Worm (Caenorhabditis elegans) whole organism, young adult: ENCODE measurements around the gene cyp-34A1.

Experiments used
- B0019.2 ChIP-seq: fragments of 200-800 bp; sonication (Bioruptor generic); conservative IDR thresholded peaks from 2 replicates; pipeline ENCODE4 v1.3.6; 2022; ENCODE audit warnings: missing genetic modification reagents, missing genetic modification characterization, missing compliant biosample characterization
- F10E7.11 ChIP-seq: sonication (generic microtip); optimal IDR thresholded peaks from 2 replicates; lab custom pipeline; 2017; ENCODE audit warnings: mild to moderate bottlenecking, missing genetic modification characterization, moderate library complexity, missing compliant biosample characterization
- F39B2.1 ChIP-seq: fragments of 200-800 bp; sonication (Bioruptor generic); IDR thresholded peaks from 2 replicates; pipeline ENCODE4 v1.3.6; 2022; ENCODE audit warnings: missing genetic modification reagents, missing genetic modification characterization, missing compliant biosample characterization
- F49E8.2 ChIP-seq: sonication (generic microtip); optimal IDR thresholded peaks from 3 replicates; lab custom pipeline; 2017; ENCODE audit warnings: missing genetic modification characterization, mild to moderate bottlenecking, missing compliant biosample characterization, antibody characterized with exemption, moderate library complexity; ENCODE audit not compliant: insufficient read depth
- K11D2.4 ChIP-seq: fragments of 200-800 bp; sonication (Bioruptor generic); IDR thresholded peaks from 2 replicates; pipeline ENCODE4 v1.3.6; 2022; ENCODE audit warnings: missing genetic modification reagents, missing genetic modification characterization, missing compliant biosample characterization
- K12H6.12 ChIP-seq: fragments of 200-800 bp; sonication (Bioruptor generic); optimal IDR thresholded peaks from 2 replicates; lab custom pipeline; 2018; ENCODE audit warnings: mild to moderate bottlenecking, missing genetic modification characterization, missing compliant biosample characterization
- Y53F4B.3 ChIP-seq: fragments of 200-800 bp; sonication (Bioruptor generic); IDR thresholded peaks from 2 replicates; pipeline ENCODE4 v1.3.6; 2022; ENCODE audit warnings: missing genetic modification reagents, missing genetic modification characterization, missing compliant biosample characterization
- Y53G8AR.9 ChIP-seq: fragments of 200-800 bp; sonication (Bioruptor generic); conservative IDR thresholded peaks from 2 replicates; pipeline ENCODE4 v1.3.6; 2022; ENCODE audit warnings: missing genetic modification reagents, missing genetic modification characterization, missing compliant biosample characterization
- Y56A3A.18 ChIP-seq: fragments of 200-800 bp; sonication (Bioruptor generic); IDR thresholded peaks from 2 replicates; pipeline ENCODE4 v1.3.6; 2022; ENCODE audit warnings: missing genetic modification reagents, missing genetic modification characterization, missing compliant biosample characterization
- Y79H2A.3 ChIP-seq: fragments of 200-800 bp; sonication (Bioruptor generic); conservative IDR thresholded peaks from 2 replicates; pipeline ENCODE4 v1.3.6; 2022; ENCODE audit warnings: missing genetic modification reagents, missing genetic modification characterization, missing compliant biosample characterization
- attf-5 ChIP-seq: fragments of 200-800 bp; sonication (Bioruptor generic); optimal IDR thresholded peaks from 2 replicates; lab custom pipeline; 2018; ENCODE audit warnings: mild to moderate bottlenecking, missing genetic modification characterization, missing compliant biosample characterization
- bed-2 ChIP-seq: fragments of 200-800 bp; sonication (Bioruptor generic); IDR thresholded peaks from 2 replicates; pipeline ENCODE4 v1.3.6; 2022; ENCODE audit warnings: missing genetic modification reagents, missing genetic modification characterization, missing compliant biosample characterization
- cebp-1 ChIP-seq, 2 experiments: fragments of 200-800 bp in 1 of 2; sonication (Bioruptor generic) in 1 of 2; sonication (generic microtip) in 1 of 2; IDR thresholded peaks in 1 of 2; optimal IDR thresholded peaks in 1 of 2; 2 replicates each; pipeline versions ENCODE4 v1.3.6 to Lab custom; 2017 to 2022; ENCODE audit warnings: missing compliant biosample characterization in 2 of 2, missing genetic modification characterization in 2 of 2, mild to moderate bottlenecking in 1 of 2, missing genetic modification reagents in 1 of 2, moderate library complexity in 1 of 2
- cebp-2 ChIP-seq: fragments of 200-800 bp; sonication (Bioruptor generic); IDR thresholded peaks from 2 replicates; pipeline ENCODE4 v1.3.6; 2022; ENCODE audit warnings: missing genetic modification characterization, missing compliant biosample characterization
- ceh-40 ChIP-seq: fragments of 200-800 bp; sonication (Bioruptor generic); IDR thresholded peaks from 2 replicates; pipeline ENCODE4 v1.3.6; 2022; ENCODE audit warnings: missing genetic modification characterization, missing compliant biosample characterization
- ceh-79 ChIP-seq: sonication (generic microtip); optimal IDR thresholded peaks from 2 replicates; lab custom pipeline; 2017; ENCODE audit warnings: mild to moderate bottlenecking, missing genetic modification characterization, missing compliant biosample characterization
- chd-7 ChIP-seq: sonication (generic microtip); optimal IDR thresholded peaks from 2 replicates; lab custom pipeline; 2016; ENCODE audit warnings: mild to moderate bottlenecking, missing genetic modification characterization, moderate library complexity, missing compliant biosample characterization
- dox-1 ChIP-seq: fragments of 200-800 bp; sonication (Bioruptor generic); IDR thresholded peaks from 2 replicates; pipeline ENCODE4 v1.3.6; 2022; ENCODE audit warnings: missing genetic modification reagents, missing genetic modification characterization, missing compliant biosample characterization
- dpff-1 ChIP-seq: sonication (generic microtip); optimal IDR thresholded peaks from 2 replicates; lab custom pipeline; 2017; ENCODE audit warnings: mild to moderate bottlenecking, missing genetic modification characterization, missing compliant biosample characterization
- egl-44 ChIP-seq: fragments of 200-800 bp; sonication (Bioruptor generic); IDR thresholded peaks from 2 replicates; pipeline ENCODE4 v1.3.6; 2022; ENCODE audit warnings: missing genetic modification reagents, missing genetic modification characterization, missing compliant biosample characterization
- egrh-3 ChIP-seq: fragments of 200-800 bp; sonication (Bioruptor generic); IDR thresholded peaks from 2 replicates; pipeline ENCODE4 v1.3.6; 2022; ENCODE audit warnings: missing genetic modification reagents, missing genetic modification characterization, missing compliant biosample characterization
- hlh-26 ChIP-seq: fragments of 200-800 bp; sonication (Bioruptor generic); conservative IDR thresholded peaks from 2 replicates; pipeline ENCODE4 v1.3.6; 2022; ENCODE audit warnings: missing genetic modification reagents, missing genetic modification characterization, missing compliant biosample characterization
- hmg-1.2 ChIP-seq: fragments of 200-800 bp; sonication (Bioruptor generic); IDR thresholded peaks from 2 replicates; pipeline ENCODE4 v1.3.6; 2022; ENCODE audit warnings: missing genetic modification reagents, missing genetic modification characterization, missing compliant biosample characterization
- hrde-1 ChIP-seq: sonication (generic microtip); optimal IDR thresholded peaks from 2 replicates; lab custom pipeline; 2016; ENCODE audit warnings: missing genetic modification characterization, mild to moderate bottlenecking, missing compliant biosample characterization, moderate library complexity, missing genotype, missing genetic modification reagents, borderline replicate concordance
- hsf-1 ChIP-seq: fragments of 200-800 bp; sonication (Bioruptor generic); IDR thresholded peaks from 2 replicates; pipeline ENCODE4 v1.3.6; 2022; ENCODE audit warnings: missing genetic modification reagents, missing genetic modification characterization, missing compliant biosample characterization
- lin-26 ChIP-seq: fragments of 200-800 bp; sonication (Bioruptor generic); IDR thresholded peaks from 2 replicates; pipeline ENCODE4 v1.3.6; 2022; ENCODE audit warnings: missing genetic modification reagents, missing genetic modification characterization, missing compliant biosample characterization
- lin-40 ChIP-seq: sonication (generic microtip); optimal IDR thresholded peaks from 2 replicates; lab custom pipeline; 2016; ENCODE audit warnings: missing genetic modification characterization, mild to moderate bottlenecking, missing compliant biosample characterization, missing genotype, missing genetic modification reagents
- lir-1 ChIP-seq: fragments of 200-800 bp; sonication (Bioruptor generic); conservative IDR thresholded peaks from 2 replicates; pipeline ENCODE4 v1.3.6; 2022; ENCODE audit warnings: missing genetic modification reagents, missing genetic modification characterization, missing compliant biosample characterization
- lsy-27 ChIP-seq: sonication (generic microtip); optimal IDR thresholded peaks from 2 replicates; lab custom pipeline; 2017; ENCODE audit warnings: missing genetic modification characterization, mild to moderate bottlenecking, missing compliant biosample characterization, antibody characterized with exemption, missing genotype, borderline replicate concordance; ENCODE audit not compliant: insufficient read depth
- madf-3 ChIP-seq: fragments of 200-800 bp; sonication (Bioruptor generic); IDR thresholded peaks from 2 replicates; pipeline ENCODE4 v1.3.6; 2022; ENCODE audit warnings: missing genetic modification reagents, missing genetic modification characterization, missing compliant biosample characterization
- mes-4 ChIP-seq: sonication (generic microtip); optimal IDR thresholded peaks from 2 replicates; lab custom pipeline; 2016; ENCODE audit warnings: missing genotype, missing genetic modification characterization, missing compliant biosample characterization
- nhr-179 ChIP-seq: sonication (generic microtip); optimal IDR thresholded peaks from 2 replicates; lab custom pipeline; 2016; ENCODE audit warnings: mild to moderate bottlenecking, missing genetic modification characterization, missing compliant biosample characterization
- nhr-90 ChIP-seq: sonication (generic microtip); optimal IDR thresholded peaks from 2 replicates; lab custom pipeline; 2016; ENCODE audit warnings: missing genotype, mild to moderate bottlenecking, missing genetic modification characterization, missing compliant biosample characterization
- rpc-1 ChIP-seq, 2 experiments: fragments of 150-350 bp in 1 of 2; sonication (generic microtip) in 1 of 2; optimal IDR thresholded peaks; 2 replicates each; lab custom pipeline; 2014 to 2018; ENCODE audit warnings: missing biosample characterization in 1 of 2, missing genetic modification characterization in 1 of 2, missing genetic modification reagents in 1 of 2, missing genotype in 1 of 2
- snpc-4 ChIP-seq, 5 experiments: fragments of 150-350 bp in 1 of 5; sonication (generic microtip) in 4 of 5; optimal IDR thresholded peaks; 2 replicates each; lab custom pipeline; 2014 to 2018; ENCODE audit warnings: missing genetic modification characterization in 5 of 5, missing biosample characterization in 3 of 5, antibody characterized with exemption in 2 of 5, mild to moderate bottlenecking in 2 of 5, missing compliant biosample characterization in 2 of 5, missing genotype in 2 of 5, moderate library complexity in 2 of 5, missing genetic modification reagents in 1 of 5
- tlf-1 ChIP-seq: fragments of 200-800 bp; sonication (Bioruptor generic); optimal IDR thresholded peaks from 2 replicates; lab custom pipeline; 2018; ENCODE audit warnings: mild to moderate bottlenecking, missing genetic modification characterization, missing compliant biosample characterization
- unc-130 ChIP-seq: sonication (generic microtip); optimal IDR thresholded peaks from 2 replicates; lab custom pipeline; 2016; ENCODE audit warnings: missing genetic modification reagents, missing genetic modification characterization, missing compliant biosample characterization
- ztf-18 ChIP-seq: sonication (generic microtip); optimal IDR thresholded peaks from 2 replicates; lab custom pipeline; 2016; ENCODE audit warnings: missing genotype, mild to moderate bottlenecking, missing genetic modification characterization, missing compliant biosample characterization
- ztf-25 ChIP-seq: fragments of 200-800 bp; sonication (Bioruptor generic); IDR thresholded peaks from 2 replicates; pipeline ENCODE4 v1.3.6; 2022; ENCODE audit warnings: missing genetic modification reagents, missing genetic modification characterization, missing compliant biosample characterization
- ztf-26 ChIP-seq: sonication (generic microtip); optimal IDR thresholded peaks from 2 replicates; lab custom pipeline; 2017; ENCODE audit warnings: missing genetic modification characterization, missing compliant biosample characterization
- ztf-28 ChIP-seq: fragments of 200-800 bp; sonication (Bioruptor generic); IDR thresholded peaks from 2 replicates; pipeline ENCODE4 v1.3.6; 2022; ENCODE audit warnings: missing genetic modification reagents, missing genetic modification characterization, missing compliant biosample characterization
- ztf-6 ChIP-seq: fragments of 200-800 bp; sonication (Bioruptor generic); IDR thresholded peaks from 2 replicates; pipeline ENCODE4 v1.3.6; 2022; ENCODE audit warnings: missing genetic modification reagents, missing genetic modification characterization, missing compliant biosample characterization

The cyp-34A1 gene

DNA sequence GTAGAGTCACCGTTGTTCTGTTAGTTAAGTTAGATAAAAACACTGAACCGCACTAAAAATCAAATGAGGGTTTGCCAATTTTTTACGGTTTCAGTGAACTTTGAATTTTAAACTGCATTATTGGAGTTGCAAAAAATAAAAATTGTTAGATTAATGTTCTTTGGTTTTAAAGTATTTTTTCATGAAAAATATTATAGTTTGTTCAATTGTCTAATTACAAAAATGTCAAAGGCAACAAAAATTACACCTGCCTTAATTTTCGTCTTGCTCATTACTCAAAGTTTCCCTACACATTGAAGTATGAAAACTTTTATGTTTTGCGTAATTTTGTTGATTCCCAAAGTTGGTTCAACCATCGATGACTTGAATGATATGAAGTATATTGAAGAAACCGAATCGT is 23.0 kb upstream of the cyp-34A1 start, which contains the start of gene irld-62:
irld-62 (plus strand) TSS at position 301 of the 400 bp plus-strand sequence.
- TF ChIP-seq Y79H2A.3 (no peak), nhr-90 (tag; lab: Kevin White, UChicago) (no peak), snpc-4 (GFP tag; optimal IDR thresholded peaks at IDR 0.05; lab: Kevin White, UChicago) (no peak), snpc-4 (tag; optimal IDR thresholded peaks at IDR 0.05; lab: Kevin White, UChicago) (no peak), ztf-25 (GFP tag; lab: Robert Waterston, UW) (no peak), bed-2 (GFP tag; lab: Robert Waterston, UW) (no peak), unc-130 (GFP tag; lab: Kevin White, UChicago) (no peak)

DNA sequence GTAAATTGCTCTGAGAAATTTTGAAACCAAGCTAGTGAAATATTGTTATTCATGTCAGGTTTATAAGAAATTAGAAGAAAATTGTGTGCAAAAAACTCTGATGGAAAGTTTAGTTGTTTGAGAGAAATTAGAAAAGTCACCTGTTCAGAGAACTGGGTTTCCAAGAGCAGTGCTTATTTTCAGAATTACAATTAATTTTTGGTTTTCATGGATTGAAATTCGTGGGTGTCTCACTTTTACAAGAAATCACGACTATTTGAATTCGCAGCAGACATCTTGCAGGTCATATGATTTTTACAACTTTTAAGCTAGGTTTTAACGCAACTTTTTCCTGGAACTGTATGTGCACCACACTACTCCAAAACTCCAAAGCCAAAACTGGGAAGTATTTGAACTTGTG is 21.3 kb upstream of the cyp-34A1 start, which contains the start of gene srz-10:
srz-10 (minus strand) TSS at position 88 of the 400 bp plus-strand sequence.
- TF ChIP-seq F49E8.2 (tag; lab: Kevin White, UChicago), result no peak
- TF ChIP-seq chd-7 (tag; lab: Kevin White, UChicago), result no peak
- no peak for TF ChIP-seq tlf-1
- TF ChIP-seq ztf-18 (tag; lab: Kevin White, UChicago), result no peak
- no peak for TF ChIP-seq K11D2.4 (GFP tag; lab: Robert Waterston, UW)
- no peak for TF ChIP-seq ztf-6 (GFP tag; lab: Robert Waterston, UW)
- TF ChIP-seq Y53F4B.3, result no peak
- TF ChIP-seq rpc-1 (optimal IDR thresholded peaks at IDR 0.05; lab: Kevin White, UChicago), result no peak
- TF ChIP-seq rpc-1 (tag; optimal IDR thresholded peaks at IDR 0.05; lab: Kevin White, UChicago), result no peak
- TF ChIP-seq F39B2.1 (GFP tag; lab: Robert Waterston, UW), result no peak
- no peak for TF ChIP-seq lin-26 (GFP tag; lab: Robert Waterston, UW)
- no peak for TF ChIP-seq attf-5 (GFP tag; lab: Kevin White, UChicago)
- no peak for TF ChIP-seq hsf-1
- TF ChIP-seq egrh-3 (GFP tag; lab: Robert Waterston, UW), result no peak
- no peak for TF ChIP-seq cebp-1 (GFP tag; IDR thresholded peaks at IDR 0.05; lab: Robert Waterston, UW)
- no peak for TF ChIP-seq cebp-1 (tag; optimal IDR thresholded peaks at IDR 0.05; lab: Kevin White, UChicago)
- no peak for TF ChIP-seq hrde-1 (tag; lab: Kevin White, UChicago)
- no peak for TF ChIP-seq dpff-1

DNA sequence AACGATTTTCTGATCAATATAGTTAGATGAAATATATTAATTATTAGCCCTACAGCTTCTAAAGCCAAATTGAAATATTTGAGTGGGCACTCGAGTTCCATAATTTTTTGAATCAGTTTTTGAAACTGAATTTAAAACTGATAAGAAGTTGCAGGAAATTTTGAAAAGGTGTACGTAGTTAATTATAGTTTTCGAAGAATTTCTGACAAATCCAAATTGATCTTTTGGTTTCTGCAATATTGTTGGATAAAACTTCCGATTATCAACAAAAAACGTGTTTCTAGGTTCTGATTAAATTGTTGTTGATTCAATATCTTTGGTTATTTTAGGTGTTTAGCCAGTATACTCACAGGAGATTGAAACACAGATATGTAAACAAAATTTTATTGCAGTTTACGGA is 19.0 kb upstream of the cyp-34A1 start, which contains the start of gene T26H8.4:
T26H8.4 (minus strand) TSS at position 101 of the 400 bp plus-strand sequence.
- TF ChIP-seq snpc-4 (GFP tag; optimal IDR thresholded peaks at IDR 0.05; lab: Kevin White, UChicago), result no peak
- TF ChIP-seq snpc-4 (tag; optimal IDR thresholded peaks at IDR 0.05; lab: Kevin White, UChicago), result no peak
- TF ChIP-seq bed-2 (GFP tag; lab: Robert Waterston, UW), result no peak
- TF ChIP-seq K12H6.12, result no peak
- TF ChIP-seq cebp-2, result no peak
- no peak for TF ChIP-seq nhr-90 (tag; lab: Kevin White, UChicago)
- TF ChIP-seq Y56A3A.18 (GFP tag; lab: Robert Waterston, UW), result no peak
- TF ChIP-seq ztf-28 (GFP tag; lab: Robert Waterston, UW), result no peak
- no peak for TF ChIP-seq lsy-27 (tag; lab: Kevin White, UChicago)
- no peak for TF ChIP-seq ceh-79 (tag; lab: Kevin White, UChicago)

DNA sequence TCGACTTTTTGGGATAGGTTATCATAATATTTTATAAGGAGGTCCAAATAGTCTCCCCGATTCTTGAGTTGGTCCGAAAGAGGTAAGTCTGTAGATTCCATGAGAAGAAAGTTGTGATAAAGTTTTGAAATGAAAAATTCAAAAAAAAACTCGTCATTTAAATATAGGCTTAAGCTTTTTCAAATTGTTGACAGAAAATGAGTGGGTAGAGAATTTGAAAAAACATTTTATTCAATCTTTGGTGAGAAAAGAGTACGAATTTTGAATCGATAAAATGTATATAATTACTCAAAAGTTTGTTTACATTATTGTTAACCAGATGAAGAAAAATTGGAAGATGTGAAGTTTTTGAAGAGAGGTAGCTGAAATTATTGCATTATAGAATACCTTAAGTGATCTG is 17.7 kb upstream of the cyp-34A1 start, which contains the start of gene T26H8.5:
T26H8.5 (minus strand) TSS at position 101 of the 400 bp plus-strand sequence.
- TF ChIP-seq hmg-1.2 (no peak), Y53G8AR.9 (GFP tag; lab: Robert Waterston, UW) (no peak), madf-3 (GFP tag; lab: Robert Waterston, UW) (no peak), ztf-26 (tag; lab: Kevin White, UChicago) (no peak), mes-4 (no peak), F10E7.11 (tag; lab: Kevin White, UChicago) (no peak), egl-44 (no peak), dox-1 (GFP tag; lab: Robert Waterston, UW) (no peak), B0019.2 (no peak), lin-40 (no peak), hlh-26 (GFP tag; lab: Robert Waterston, UW) (no peak), ztf-18 (tag; lab: Kevin White, UChicago) (no peak), lir-1 (GFP tag; lab: Robert Waterston, UW) (no peak), ceh-40 (GFP tag; lab: Robert Waterston, UW) (no peak), nhr-179 (tag; lab: Kevin White, UChicago) (no peak)
- TF ChIP-seq, all 124 proteins: peak for 0
